Worm (Caenorhabditis elegans) whole organism, L1 larva: ENCODE measurements around the gene ced-9.

ENCODE experiments used
- aha-1 ChIP-seq: fragments of 150-350 bp; optimal IDR thresholded peaks from 2 replicates; lab custom pipeline; 2014; ENCODE audit warnings: missing biosample characterization, missing genetic modification characterization
- alr-1 ChIP-seq: fragments of 200-800 bp; sonication (Bioruptor generic); optimal IDR thresholded peaks from 2 replicates; lab custom pipeline; 2018; ENCODE audit warnings: borderline replicate concordance, mild to moderate bottlenecking, missing genetic modification characterization, missing compliant biosample characterization
- aly-2 ChIP-seq: fragments of 150-350 bp; optimal IDR thresholded peaks from 2 replicates; lab custom pipeline; 2014; ENCODE audit warnings: missing biosample characterization, missing genetic modification characterization
- ama-1 ChIP-seq: fragments of 150-350 bp; optimal IDR thresholded peaks from 2 replicates; lab custom pipeline; 2014
- blmp-1 ChIP-seq: fragments of 150-350 bp; optimal IDR thresholded peaks from 2 replicates; lab custom pipeline; 2014; ENCODE audit warnings: missing biosample characterization, missing genetic modification characterization
- ceh-82 ChIP-seq, 3 experiments: fragments of 150-350 bp in 1 of 3; sonication (generic microtip) in 2 of 3; optimal IDR thresholded peaks; 2 replicates each; lab custom pipeline; 2014 to 2017; ENCODE audit warnings: missing biosample characterization in 3 of 3, missing genetic modification characterization in 3 of 3
- dpl-1 ChIP-seq, 3 experiments: fragments of 150-350 bp in 2 of 3; sonication (generic microtip) in 1 of 3; optimal IDR thresholded peaks; 2 replicates each; lab custom pipeline; 2014 to 2017; ENCODE audit warnings: missing biosample characterization in 3 of 3, missing genetic modification characterization in 3 of 3, missing genetic modification reagents in 3 of 3
- dsc-1 ChIP-seq: sonication (generic microtip); optimal IDR thresholded peaks from 2 replicates; lab custom pipeline; 2016; ENCODE audit warnings: mild to moderate bottlenecking, missing genetic modification characterization, missing compliant biosample characterization
- efl-1 ChIP-seq, 4 experiments: fragments of 150-350 bp; optimal IDR thresholded peaks in 3 of 4; peaks in 1 of 4; 1 replicate in 1 of 4; 2 replicates in 3 of 4; lab custom pipeline; 2014; ENCODE audit warnings: missing biosample characterization in 2 of 4, missing genetic modification characterization in 2 of 4, missing genetic modification reagents in 2 of 4
- egl-13 ChIP-seq: sonication (generic microtip); optimal IDR thresholded peaks from 2 replicates; lab custom pipeline; 2016; ENCODE audit warnings: missing genotype, missing genetic modification reagents, missing genetic modification characterization, missing compliant biosample characterization
- elt-2 ChIP-seq: sonication (generic microtip); optimal IDR thresholded peaks from 2 replicates; lab custom pipeline; 2016; ENCODE audit warnings: missing genetic modification characterization, mild to moderate bottlenecking, inconsistent platforms, missing compliant biosample characterization, missing genetic modification reagents
- elt-3 ChIP-seq, 6 experiments: fragments of 150-350 bp in 1 of 6; sonication (generic microtip); optimal IDR thresholded peaks; 2 replicates each; lab custom pipeline; 2017 to 2018; ENCODE audit warnings: missing biosample characterization in 6 of 6, missing genetic modification characterization in 6 of 6, inconsistent platforms in 1 of 6
- ets-5 ChIP-seq: fragments of 200-800 bp; sonication (Bioruptor generic); IDR thresholded peaks from 2 replicates; pipeline ENCODE4 v1.3.6; 2022; ENCODE audit warnings: missing genetic modification characterization, missing compliant biosample characterization
- hlh-17 ChIP-seq: fragments of 200-800 bp; sonication (Bioruptor generic); optimal IDR thresholded peaks from 2 replicates; lab custom pipeline; 2018; ENCODE audit warnings: missing genetic modification characterization, mild to moderate bottlenecking, missing compliant biosample characterization, moderate library complexity, borderline replicate concordance
- irx-1 ChIP-seq: sonication (generic microtip); optimal IDR thresholded peaks from 2 replicates; lab custom pipeline; 2016; ENCODE audit warnings: missing genetic modification characterization, missing compliant biosample characterization
- isw-1 ChIP-seq: fragments of 200-800 bp; sonication (Bioruptor generic); IDR thresholded peaks from 2 replicates; pipeline ENCODE4 v1.3.6; 2022; ENCODE audit warnings: missing genetic modification characterization, missing compliant biosample characterization
- lin-14 ChIP-seq: fragments of 200-800 bp; sonication (Bioruptor generic); optimal IDR thresholded peaks from 2 replicates; lab custom pipeline; 2018; ENCODE audit warnings: mild to moderate bottlenecking, missing genetic modification characterization, moderate library complexity, missing compliant biosample characterization
- lin-15B ChIP-seq: fragments of 150-350 bp; sonication (generic microtip); optimal IDR thresholded peaks from 3 replicates; lab custom pipeline; 2014; ENCODE audit warnings: missing biosample characterization, missing genetic modification characterization
- lin-35 ChIP-seq, 2 experiments: fragments of 150-350 bp; optimal IDR thresholded peaks; 2 replicates each; lab custom pipeline; 2014; ENCODE audit warnings: missing biosample characterization in 2 of 2, missing genetic modification characterization in 2 of 2, missing genetic modification reagents in 2 of 2
- lin-39 ChIP-seq: fragments of 150-350 bp; optimal IDR thresholded peaks from 2 replicates; lab custom pipeline; 2014; ENCODE audit warnings: missing biosample characterization, missing genetic modification reagents, missing genetic modification characterization
- lir-3 ChIP-seq: sonication (generic microtip); optimal IDR thresholded peaks from 2 replicates; lab custom pipeline; 2016; ENCODE audit warnings: mild to moderate bottlenecking, missing genetic modification characterization, moderate library complexity, missing compliant biosample characterization; ENCODE audit not compliant: poor library complexity
- lsy-2 ChIP-seq, 2 experiments: fragments of 150-350 bp; optimal IDR thresholded peaks; 2 replicates each; lab custom pipeline; 2014; ENCODE audit warnings: missing biosample characterization in 2 of 2, missing genetic modification characterization in 2 of 2
- mab-9 ChIP-seq: fragments of 200-800 bp; sonication (Bioruptor generic); IDR thresholded peaks from 2 replicates; pipeline ENCODE4 v1.3.6; 2022; ENCODE audit warnings: missing genetic modification reagents, missing genetic modification characterization, missing compliant biosample characterization
- mdl-1 ChIP-seq, 2 experiments: fragments of 150-350 bp; optimal IDR thresholded peaks; 2 replicates each; lab custom pipeline; 2014 to 2017; ENCODE audit warnings: missing biosample characterization in 2 of 2, missing genetic modification characterization in 2 of 2, inconsistent platforms in 1 of 2
- mep-1 ChIP-seq: fragments of 150-350 bp; optimal IDR thresholded peaks from 2 replicates; lab custom pipeline; 2014; ENCODE audit warnings: missing biosample characterization, missing genetic modification characterization
- nhr-11 ChIP-seq: fragments of 150-350 bp; optimal IDR thresholded peaks from 2 replicates; lab custom pipeline; 2014; ENCODE audit warnings: missing biosample characterization, missing genetic modification characterization
- nhr-12 ChIP-seq: sonication (generic microtip); optimal IDR thresholded peaks from 2 replicates; lab custom pipeline; 2017; ENCODE audit warnings: missing biosample characterization, missing genetic modification characterization
- nhr-19 ChIP-seq: fragments of 200-800 bp; sonication (Bioruptor generic); conservative IDR thresholded peaks from 2 replicates; pipeline ENCODE4 v1.3.6; 2022; ENCODE audit warnings: missing genetic modification characterization, missing compliant biosample characterization
- nhr-71 ChIP-seq: sonication (generic microtip); optimal IDR thresholded peaks from 2 replicates; lab custom pipeline; 2016; ENCODE audit warnings: mild to moderate bottlenecking, missing genetic modification characterization, moderate library complexity, missing compliant biosample characterization
- nhr-76 ChIP-seq: sonication (generic microtip); optimal IDR thresholded peaks from 2 replicates; lab custom pipeline; 2017; ENCODE audit warnings: missing biosample characterization, missing genetic modification characterization
- nhr-85 ChIP-seq: sonication (generic microtip); peaks from one replicate; lab custom pipeline; 2016; ENCODE audit warnings: missing genetic modification characterization, inconsistent platforms, missing compliant biosample characterization
- rnt-1 ChIP-seq: sonication (generic microtip); optimal IDR thresholded peaks from 2 replicates; lab custom pipeline; 2016; ENCODE audit warnings: mild to moderate bottlenecking, missing genetic modification characterization, moderate library complexity, missing compliant biosample characterization
- snu-23 ChIP-seq: sonication (generic microtip); optimal IDR thresholded peaks from 2 replicates; lab custom pipeline; 2016; ENCODE audit warnings: missing genetic modification characterization, missing compliant biosample characterization
- sox-4 ChIP-seq: sonication (generic microtip); optimal IDR thresholded peaks from 2 replicates; lab custom pipeline; 2016; ENCODE audit warnings: missing genetic modification characterization, missing compliant biosample characterization
- sup-37 ChIP-seq: fragments of 200-800 bp; sonication (Bioruptor generic); optimal IDR thresholded peaks from 2 replicates; lab custom pipeline; 2018; ENCODE audit warnings: mild to moderate bottlenecking, missing genetic modification characterization, missing compliant biosample characterization
- swsn-7 ChIP-seq: sonication (generic microtip); optimal IDR thresholded peaks from 2 replicates; lab custom pipeline; 2016; ENCODE audit warnings: missing genetic modification characterization, missing compliant biosample characterization
- tbx-2 ChIP-seq: sonication (generic microtip); optimal IDR thresholded peaks from 2 replicates; lab custom pipeline; 2016; ENCODE audit warnings: missing genetic modification characterization, missing compliant biosample characterization
- unc-130 ChIP-seq: fragments of 150-350 bp; optimal IDR thresholded peaks from 2 replicates; lab custom pipeline; 2017; ENCODE audit warnings: missing biosample characterization, missing genetic modification characterization, inconsistent platforms
- zag-1 ChIP-seq: fragments of 150-350 bp; optimal IDR thresholded peaks from 2 replicates; lab custom pipeline; 2014; ENCODE audit warnings: missing biosample characterization, missing genetic modification characterization

ced-9 gene

ce11 chrIII:10378899-10379298 lies 43.9 kb downstream of the ced-9 start:
- TF ChIP-seq irx-1 (tag; lab: Kevin White, UChicago) (no peak), elt-2 (tag; lab: Kevin White, UChicago) (peak; percentile 20)
- TF ChIP-seq, all 84 proteins: peak for 1

- TF ChIP-seq rnt-1 (tag; lab: Kevin White, UChicago) (peak; percentile 0), hlh-17 (GFP tag; lab: Kevin White, UChicago) (no peak), lin-14 (peak; percentile 71), efl-1 (optimal IDR thresholded peaks at IDR 0.05; lab: Kevin White, UChicago) (peak in 1 of 2 experiments; percentile 21), efl-1 (GFP tag; optimal IDR thresholded peaks at IDR 0.05 in 1 of 2; lab: Kevin White, UChicago) (peak in 1 of 2 experiments; percentile 5)
Observed at ce11 chrIII:10379632-10380031, 44.7 kb downstream of the ced-9 start.

- TF ChIP-seq swsn-7: peak; percentile 16
- no peak for TF ChIP-seq aly-2 (tag; lab: Kevin White, UChicago)
- peak; percentile 17 to 19 for TF ChIP-seq lsy-2 (tag; optimal IDR thresholded peaks at IDR 0.05; lab: Kevin White, UChicago)
- peak; percentile 43 for TF ChIP-seq nhr-85
- TF ChIP-seq blmp-1: peak; percentile 84
- TF ChIP-seq dpl-1 (GFP tag; optimal IDR thresholded peaks at IDR 0.05; lab: Kevin White, UChicago): peak in 1 of 3 experiments; percentile 9
- no peak for TF ChIP-seq lin-15B (tag; lab: Kevin White, UChicago)
- no peak for TF ChIP-seq alr-1
- TF ChIP-seq lin-14: peak; percentile 62
- TF ChIP-seq nhr-19 (GFP tag; lab: Robert Waterston, UW): no peak
- peak; percentile 23 for TF ChIP-seq snu-23 (GFP tag; lab: Kevin White, UChicago)
- peak in 1 of 3 experiments; percentile 9 for TF ChIP-seq ceh-82 (tag; optimal IDR thresholded peaks at IDR 0.05; lab: Kevin White, UChicago)
- TF ChIP-seq lin-35 (GFP tag; optimal IDR thresholded peaks at IDR 0.05; lab: Kevin White, UChicago): peak in 1 of 2 experiments; percentile 11
- peak; percentile 35 for TF ChIP-seq mep-1 (tag; lab: Kevin White, UChicago)
- TF ChIP-seq efl-1 (optimal IDR thresholded peaks at IDR 0.05; lab: Kevin White, UChicago): peak; percentile 30 to 38
- TF ChIP-seq efl-1 (GFP tag; optimal IDR thresholded peaks at IDR 0.05 in 1 of 2; lab: Kevin White, UChicago): peak; percentile 17 to 85
Observed at ce11 chrIII:10380640-10381039, 45.7 kb downstream of the ced-9 start.

ce11 chrIII:10381473-10381872 lies 46.5 kb downstream of the ced-9 start, which contains the start of gene C38H2.2:
TSS of gene C38H2.2 (plus strand) at chrIII:10381773.
- TF ChIP-seq elt-2 (tag; lab: Kevin White, UChicago) (no peak), egl-13 (tag; lab: Kevin White, UChicago) (no peak), unc-130 (tag; lab: Kevin White, UChicago) (no peak), mab-9 (GFP tag; lab: Robert Waterston, UW) (no peak), sox-4 (tag; lab: Kevin White, UChicago) (no peak), lir-3 (tag; lab: Kevin White, UChicago) (no peak), irx-1 (tag; lab: Kevin White, UChicago) (no peak), elt-3 (tag; optimal IDR thresholded peaks at IDR 0.05; lab: Kevin White, UChicago) (no peak), dsc-1 (tag; lab: Kevin White, UChicago) (no peak), isw-1 (GFP tag; lab: Robert Waterston, UW) (no peak), nhr-12 (tag; lab: Kevin White, UChicago) (no peak), blmp-1 (no peak), ama-1 (no peak)

- no peak for TF ChIP-seq efl-1 (optimal IDR thresholded peaks at IDR 0.05; lab: Kevin White, UChicago)
- peak in 1 of 2 experiments; percentile 15 for TF ChIP-seq efl-1 (GFP tag; optimal IDR thresholded peaks at IDR 0.05 in 1 of 2; lab: Kevin White, UChicago)
- no peak for TF ChIP-seq lin-39 (tag; lab: Kevin White, UChicago)
Observed at ce11 chrIII:10383804-10384203, 48.8 kb downstream of the ced-9 start.

- TF ChIP-seq nhr-76 (tag; lab: Kevin White, UChicago) (no peak), ets-5 (GFP tag; lab: Robert Waterston, UW) (no peak), nhr-71 (no peak), lin-35 (GFP tag; optimal IDR thresholded peaks at IDR 0.05; lab: Kevin White, UChicago) (no peak), mdl-1 (tag; optimal IDR thresholded peaks at IDR 0.05; lab: Kevin White, UChicago) (no peak), nhr-11 (no peak), sup-37 (GFP tag; lab: Kevin White, UChicago) (no peak), zag-1 (tag; lab: Kevin White, UChicago) (no peak), rnt-1 (tag; lab: Kevin White, UChicago) (no peak), aha-1 (tag; lab: Kevin White, UChicago) (no peak), lsy-2 (tag; optimal IDR thresholded peaks at IDR 0.05; lab: Kevin White, UChicago) (no peak), aly-2 (tag; lab: Kevin White, UChicago) (no peak), tbx-2 (tag; lab: Kevin White, UChicago) (no peak)
Observed at ce11 chrIII:10386476-10386875, 51.5 kb downstream of the ced-9 start, which contains the start of gene C38H2.3. TSS of gene C38H2.3 (minus strand) at chrIII:10386576.
